Worm (Caenorhabditis elegans) whole organism, young adult: ENCODE measurements around the gene ugt-35.

ENCODE experiments used
- B0261.1 ChIP-seq: sonication (generic microtip); optimal IDR thresholded peaks from 2 replicates; lab custom pipeline; 2016; ENCODE audit warnings: mild to moderate bottlenecking, missing genetic modification characterization, moderate library complexity, missing compliant biosample characterization
- C06A6.2 ChIP-seq: fragments of 200-800 bp; sonication (Bioruptor generic); conservative IDR thresholded peaks from 2 replicates; pipeline ENCODE4 v1.3.6; 2022; ENCODE audit warnings: missing genetic modification characterization, missing compliant biosample characterization
- C17E4.6 ChIP-seq: fragments of 200-800 bp; sonication (Bioruptor generic); IDR thresholded peaks from 2 replicates; pipeline ENCODE4 v1.3.6; 2022; ENCODE audit warnings: missing genetic modification reagents, missing genetic modification characterization, missing compliant biosample characterization
- F52B5.7 ChIP-seq: sonication (generic microtip); optimal IDR thresholded peaks from 2 replicates; lab custom pipeline; 2016; ENCODE audit warnings: mild to moderate bottlenecking, missing genetic modification characterization, missing compliant biosample characterization
- F57A8.1 ChIP-seq: fragments of 200-800 bp; sonication (Bioruptor generic); optimal IDR thresholded peaks from 2 replicates; lab custom pipeline; 2018; ENCODE audit warnings: mild to moderate bottlenecking, missing genetic modification characterization, moderate library complexity, missing compliant biosample characterization
- F57C9.4 ChIP-seq: sonication (generic microtip); optimal IDR thresholded peaks from 2 replicates; lab custom pipeline; 2017; ENCODE audit warnings: mild to moderate bottlenecking, missing genetic modification characterization, missing compliant biosample characterization
- T07F8.4 ChIP-seq: sonication (generic microtip); optimal IDR thresholded peaks from 2 replicates; lab custom pipeline; 2016; ENCODE audit warnings: mild to moderate bottlenecking, missing genetic modification characterization, moderate library complexity, missing compliant biosample characterization
- T26A5.8 ChIP-seq: sonication (generic microtip); optimal IDR thresholded peaks from 2 replicates; lab custom pipeline; 2016; ENCODE audit warnings: missing genetic modification characterization, missing compliant biosample characterization
- Y53F4B.3 ChIP-seq: fragments of 200-800 bp; sonication (Bioruptor generic); IDR thresholded peaks from 2 replicates; pipeline ENCODE4 v1.3.6; 2022; ENCODE audit warnings: missing genetic modification reagents, missing genetic modification characterization, missing compliant biosample characterization
- Y67H2A.10 ChIP-seq: fragments of 200-800 bp; sonication (Bioruptor generic); conservative IDR thresholded peaks from 2 replicates; pipeline ENCODE4 v1.3.6; 2022; ENCODE audit warnings: missing genetic modification reagents, missing genetic modification characterization, missing compliant biosample characterization
- ZK185.1 ChIP-seq: sonication (generic microtip); optimal IDR thresholded peaks from 2 replicates; lab custom pipeline; 2016; ENCODE audit warnings: mild to moderate bottlenecking, missing genetic modification characterization, missing compliant biosample characterization; ENCODE audit not compliant: poor library complexity, severe bottlenecking
- cebp-1 ChIP-seq, 2 experiments: fragments of 200-800 bp in 1 of 2; sonication (Bioruptor generic) in 1 of 2; sonication (generic microtip) in 1 of 2; IDR thresholded peaks in 1 of 2; optimal IDR thresholded peaks in 1 of 2; 2 replicates each; pipeline versions ENCODE4 v1.3.6 to Lab custom; 2017 to 2022; ENCODE audit warnings: missing compliant biosample characterization in 2 of 2, missing genetic modification characterization in 2 of 2, mild to moderate bottlenecking in 1 of 2, missing genetic modification reagents in 1 of 2, moderate library complexity in 1 of 2
- ceh-27 ChIP-seq: fragments of 200-800 bp; sonication (Bioruptor generic); optimal IDR thresholded peaks from 2 replicates; lab custom pipeline; 2018; ENCODE audit warnings: mild to moderate bottlenecking, missing genetic modification characterization, moderate library complexity, missing compliant biosample characterization
- ceh-40 ChIP-seq: fragments of 200-800 bp; sonication (Bioruptor generic); IDR thresholded peaks from 2 replicates; pipeline ENCODE4 v1.3.6; 2022; ENCODE audit warnings: missing genetic modification characterization, missing compliant biosample characterization
- chd-7 ChIP-seq: sonication (generic microtip); optimal IDR thresholded peaks from 2 replicates; lab custom pipeline; 2016; ENCODE audit warnings: mild to moderate bottlenecking, missing genetic modification characterization, moderate library complexity, missing compliant biosample characterization
- die-1 ChIP-seq: sonication (generic microtip); optimal IDR thresholded peaks from 2 replicates; lab custom pipeline; 2016; ENCODE audit warnings: missing genotype, mild to moderate bottlenecking, missing genetic modification characterization, missing compliant biosample characterization
- dox-1 ChIP-seq: fragments of 200-800 bp; sonication (Bioruptor generic); IDR thresholded peaks from 2 replicates; pipeline ENCODE4 v1.3.6; 2022; ENCODE audit warnings: missing genetic modification reagents, missing genetic modification characterization, missing compliant biosample characterization
- efl-1 ChIP-seq: fragments of 150-350 bp; optimal IDR thresholded peaks from 2 replicates; lab custom pipeline; 2014; ENCODE audit warnings: missing biosample characterization, missing genetic modification reagents, missing genetic modification characterization
- gei-17 ChIP-seq: fragments of 200-800 bp; sonication (Bioruptor generic); optimal IDR thresholded peaks from 2 replicates; lab custom pipeline; 2018; ENCODE audit warnings: mild to moderate bottlenecking, missing genetic modification characterization, missing compliant biosample characterization
- hmg-1.2 ChIP-seq: fragments of 200-800 bp; sonication (Bioruptor generic); IDR thresholded peaks from 2 replicates; pipeline ENCODE4 v1.3.6; 2022; ENCODE audit warnings: missing genetic modification reagents, missing genetic modification characterization, missing compliant biosample characterization
- let-526 ChIP-seq: fragments of 200-800 bp; sonication (Bioruptor generic); IDR thresholded peaks from 2 replicates; pipeline ENCODE4 v1.3.6; 2022; ENCODE audit warnings: missing genetic modification reagents, missing genetic modification characterization, missing compliant biosample characterization
- lin-35 ChIP-seq, 3 experiments: fragments of 150-350 bp in 2 of 3; sonication (generic microtip) in 1 of 3; optimal IDR thresholded peaks; 2 replicates each; lab custom pipeline; 2014 to 2018; ENCODE audit warnings: missing biosample characterization in 3 of 3, missing genetic modification characterization in 3 of 3, missing genetic modification reagents in 3 of 3
- lir-1 ChIP-seq: fragments of 200-800 bp; sonication (Bioruptor generic); conservative IDR thresholded peaks from 2 replicates; pipeline ENCODE4 v1.3.6; 2022; ENCODE audit warnings: missing genetic modification reagents, missing genetic modification characterization, missing compliant biosample characterization
- madf-8 ChIP-seq: fragments of 200-800 bp; sonication (Bioruptor generic); conservative IDR thresholded peaks from 2 replicates; pipeline ENCODE4 v1.3.6; 2022; ENCODE audit warnings: missing genetic modification reagents, missing genetic modification characterization, missing compliant biosample characterization
- mcd-1 ChIP-seq: fragments of 200-800 bp; sonication (Bioruptor generic); IDR thresholded peaks from 2 replicates; pipeline ENCODE4 v1.3.6; 2022; ENCODE audit warnings: missing genetic modification reagents, missing genetic modification characterization, missing compliant biosample characterization
- mel-28 ChIP-seq: sonication (generic microtip); optimal IDR thresholded peaks from 2 replicates; lab custom pipeline; 2016; ENCODE audit warnings: borderline replicate concordance, mild to moderate bottlenecking, missing genetic modification characterization, missing compliant biosample characterization
- nfya-1 ChIP-seq: sonication (generic microtip); optimal IDR thresholded peaks from 2 replicates; lab custom pipeline; 2017; ENCODE audit warnings: antibody characterized with exemption, missing compliant biosample characterization, missing genetic modification characterization, borderline replicate concordance; ENCODE audit not compliant: insufficient read depth
- nhr-90 ChIP-seq: sonication (generic microtip); optimal IDR thresholded peaks from 2 replicates; lab custom pipeline; 2016; ENCODE audit warnings: missing genotype, mild to moderate bottlenecking, missing genetic modification characterization, missing compliant biosample characterization
- pbrm-1 ChIP-seq: fragments of 200-800 bp; sonication (Bioruptor generic); IDR thresholded peaks from 2 replicates; pipeline ENCODE4 v1.3.6; 2022; ENCODE audit warnings: missing genetic modification reagents, missing genetic modification characterization, missing compliant biosample characterization
- snpc-1.3 ChIP-seq: sonication (generic microtip); optimal IDR thresholded peaks from 2 replicates; lab custom pipeline; 2017; ENCODE audit warnings: missing genetic modification characterization, mild to moderate bottlenecking, missing compliant biosample characterization, antibody characterized with exemption, moderate library complexity, missing genotype, missing genetic modification reagents; ENCODE audit not compliant: insufficient read depth
- snpc-4 ChIP-seq, 5 experiments: fragments of 150-350 bp in 1 of 5; sonication (generic microtip) in 4 of 5; optimal IDR thresholded peaks; 2 replicates each; lab custom pipeline; 2014 to 2018; ENCODE audit warnings: missing genetic modification characterization in 5 of 5, missing biosample characterization in 3 of 5, antibody characterized with exemption in 2 of 5, mild to moderate bottlenecking in 2 of 5, missing compliant biosample characterization in 2 of 5, missing genotype in 2 of 5, moderate library complexity in 2 of 5, missing genetic modification reagents in 1 of 5
- tbx-9 ChIP-seq: sonication (generic microtip); optimal IDR thresholded peaks from 2 replicates; lab custom pipeline; 2016; ENCODE audit warnings: borderline replicate concordance, missing genetic modification characterization, inconsistent platforms, missing compliant biosample characterization
- tlf-1 ChIP-seq: fragments of 200-800 bp; sonication (Bioruptor generic); optimal IDR thresholded peaks from 2 replicates; lab custom pipeline; 2018; ENCODE audit warnings: mild to moderate bottlenecking, missing genetic modification characterization, missing compliant biosample characterization
- xnd-1 ChIP-seq: sonication (generic microtip); optimal IDR thresholded peaks from 2 replicates; lab custom pipeline; 2016; ENCODE audit warnings: missing genotype, missing genetic modification reagents, missing genetic modification characterization, missing compliant biosample characterization
- zfh-2 ChIP-seq: fragments of 200-800 bp; sonication (Bioruptor generic); conservative IDR thresholded peaks from 2 replicates; pipeline ENCODE4 v1.3.6; 2022; ENCODE audit warnings: missing genetic modification reagents, missing genetic modification characterization, missing compliant biosample characterization
- ztf-22 ChIP-seq: fragments of 200-800 bp; sonication (Bioruptor generic); optimal IDR thresholded peaks from 2 replicates; lab custom pipeline; 2018; ENCODE audit warnings: mild to moderate bottlenecking, missing genetic modification characterization, moderate library complexity, missing compliant biosample characterization
- ztf-26 ChIP-seq: sonication (generic microtip); optimal IDR thresholded peaks from 2 replicates; lab custom pipeline; 2017; ENCODE audit warnings: missing genetic modification characterization, missing compliant biosample characterization
- ztf-3 ChIP-seq: fragments of 200-800 bp; sonication (Bioruptor generic); optimal IDR thresholded peaks from 2 replicates; lab custom pipeline; 2018; ENCODE audit warnings: mild to moderate bottlenecking, missing genetic modification characterization, missing compliant biosample characterization

ugt-35 gene

ce11 chrV:10684748-10685147, 30.7 kb upstream of the ugt-35 start:
- no peak for TF ChIP-seq ceh-27 (GFP tag; lab: Kevin White, UChicago)
- no peak for TF ChIP-seq efl-1
- no peak for TF ChIP-seq ztf-26 (tag; lab: Kevin White, UChicago)
- TF ChIP-seq snpc-1.3: no peak
- TF ChIP-seq cebp-1 (GFP tag; IDR thresholded peaks at IDR 0.05; lab: Robert Waterston, UW): no peak
- no peak for TF ChIP-seq cebp-1 (tag; optimal IDR thresholded peaks at IDR 0.05; lab: Kevin White, UChicago)
- TF ChIP-seq nhr-90 (tag; lab: Kevin White, UChicago): no peak
- TF ChIP-seq snpc-4 (GFP tag; optimal IDR thresholded peaks at IDR 0.05; lab: Kevin White, UChicago): no peak
- TF ChIP-seq snpc-4 (tag; optimal IDR thresholded peaks at IDR 0.05; lab: Kevin White, UChicago): no peak
- TF ChIP-seq xnd-1 (tag; lab: Kevin White, UChicago): no peak

- TF ChIP-seq lir-1 (GFP tag; lab: Robert Waterston, UW) (no peak), hmg-1.2 (peak; percentile 90)
Observed at ce11 chrV:10683458-10683857, 29.4 kb upstream of the ugt-35 start.

DNA sequence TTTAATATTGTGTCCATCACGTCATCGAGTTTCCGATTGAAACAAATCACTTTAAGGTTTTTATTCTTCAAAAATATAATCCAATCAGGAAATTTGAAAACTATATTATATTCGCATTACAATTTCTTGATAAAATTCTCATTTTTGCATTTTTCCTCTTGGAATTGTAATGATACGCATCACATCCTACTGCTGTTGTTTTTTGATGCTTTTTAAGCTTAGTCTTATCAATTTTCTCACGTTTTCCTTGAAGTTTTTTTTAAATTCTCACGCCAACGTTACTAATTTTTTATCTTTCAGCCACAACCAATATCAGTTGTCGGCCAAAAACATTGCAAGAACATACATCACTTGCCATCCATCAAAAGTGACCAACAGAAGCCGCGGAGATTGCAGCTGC, 28.1 kb upstream of the ugt-35 start, which contains the start of gene gsp-1:
gsp-1 (plus strand) TSS at position 301 of the 400 bp plus-strand sequence.
- TF ChIP-seq nfya-1 (tag; lab: Kevin White, UChicago): no peak
- no peak for TF ChIP-seq chd-7 (tag; lab: Kevin White, UChicago)
- TF ChIP-seq ztf-3: no peak

ce11 chrV:10681117-10681959, 27.3 kb upstream of the ugt-35 start:
- no peak for TF ChIP-seq lin-35 (GFP tag; optimal IDR thresholded peaks at IDR 0.05; lab: Kevin White, UChicago)
- TF ChIP-seq ceh-40 (GFP tag; lab: Robert Waterston, UW): no peak
- peak; percentile 42 for TF ChIP-seq ztf-22 (GFP tag; lab: Kevin White, UChicago)
- TF ChIP-seq ztf-26 (tag; lab: Kevin White, UChicago): peak; percentile 59
- no peak for TF ChIP-seq mcd-1 (GFP tag; lab: Robert Waterston, UW)
- TF ChIP-seq tbx-9 (tag; lab: Kevin White, UChicago): no peak
- peak; percentile 18 for TF ChIP-seq F57A8.1 (GFP tag; lab: Kevin White, UChicago)
- no peak for TF ChIP-seq tlf-1 (GFP tag; lab: Kevin White, UChicago)
- TF ChIP-seq nhr-90 (tag; lab: Kevin White, UChicago): no peak
- peak; percentile 53 for TF ChIP-seq dox-1
- no peak for TF ChIP-seq cebp-1 (GFP tag; IDR thresholded peaks at IDR 0.05; lab: Robert Waterston, UW)
- peak; percentile 51 for TF ChIP-seq cebp-1 (tag; optimal IDR thresholded peaks at IDR 0.05; lab: Kevin White, UChicago)
- no peak for TF ChIP-seq gei-17 (GFP tag; lab: Kevin White, UChicago)
- TF ChIP-seq madf-8 (GFP tag; lab: Robert Waterston, UW): no peak
- no peak for TF ChIP-seq snpc-4 (GFP tag; optimal IDR thresholded peaks at IDR 0.05; lab: Kevin White, UChicago)
- TF ChIP-seq snpc-4 (tag; optimal IDR thresholded peaks at IDR 0.05; lab: Kevin White, UChicago): peak in 1 of 4 experiments; percentile 2
- peak; percentile 27 for TF ChIP-seq chd-7 (tag; lab: Kevin White, UChicago)
- peak; percentile 33 for TF ChIP-seq F52B5.7 (tag; lab: Kevin White, UChicago)
- no peak for TF ChIP-seq Y53F4B.3
- TF ChIP-seq ZK185.1 (tag; lab: Kevin White, UChicago): no peak
- no peak for TF ChIP-seq C17E4.6 (GFP tag; lab: Robert Waterston, UW)
- no peak for TF ChIP-seq B0261.1 (tag; lab: Kevin White, UChicago)
- TF ChIP-seq T26A5.8 (tag; lab: Kevin White, UChicago): no peak
- no peak for TF ChIP-seq F57C9.4
- TF ChIP-seq mel-28 (tag; lab: Kevin White, UChicago): no peak
- no peak for TF ChIP-seq C06A6.2 (GFP tag; lab: Robert Waterston, UW)
- TF ChIP-seq Y67H2A.10: no peak
- peak; percentile 40 for TF ChIP-seq ceh-27 (GFP tag; lab: Kevin White, UChicago)
- TF ChIP-seq pbrm-1: no peak
- 0 out of 2 replicates have a peak, but pooled peaks have one; percentile 17 for TF ChIP-seq let-526
- peak; percentile 72 for TF ChIP-seq zfh-2
- no peak for TF ChIP-seq T07F8.4 (tag; lab: Kevin White, UChicago)
- TF ChIP-seq die-1 (tag; lab: Kevin White, UChicago): peak; percentile 33
- TF ChIP-seq ztf-3: no peak
